Worm (Caenorhabditis elegans): Measurements from ENCODE around the gene ttc-17.

DNA sequence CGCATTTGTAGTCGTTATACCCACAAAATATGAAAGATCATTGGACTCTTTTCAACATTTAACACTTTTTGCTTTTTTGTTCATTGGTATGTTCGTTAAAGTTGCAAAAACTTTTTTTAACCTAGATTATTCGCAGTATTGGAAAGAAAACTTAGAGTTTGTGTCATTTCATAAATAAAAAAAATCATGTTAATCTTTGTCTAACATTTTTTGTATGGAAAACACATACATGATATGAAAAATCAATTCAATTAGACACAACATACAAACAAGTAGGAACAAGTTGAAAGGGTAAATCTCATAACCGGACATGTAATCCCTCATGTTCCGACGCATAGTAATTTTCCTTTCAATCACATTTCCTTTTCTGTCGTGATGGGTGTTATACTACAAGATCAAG, 44.3 kb downstream of the ttc-17 start, which contains the start of gene F59E11.2:
- no peak for TF ChIP-seq flt-1 (GFP tag; IDR thresholded peaks at IDR 0.05)
- no peak for TF ChIP-seq ztf-23 (GFP tag; IDR thresholded peaks at IDR 0.05)

Data from whole organism, midembryonic.